Fruit fly (Drosophila melanogaster) whole organism, pupa: Measurements from ENCODE around the gene Nopp140.

Source experiments
- CG10348 ChIP-seq: fragments of 200-800 bp; sonication (Bioruptor generic); IDR thresholded peaks from 2 replicates; pipeline ENCODE4 v1.3.6; 2022; ENCODE audit warnings: missing biosample characterization, missing genetic modification characterization
- CG14655 ChIP-seq: fragments of 200-800 bp; sonication (Bioruptor generic); optimal IDR thresholded peaks from 3 replicates; lab custom pipeline; 2017; ENCODE audit warnings: mild to moderate bottlenecking, missing biosample characterization, missing genetic modification reagents, missing genetic modification characterization
- CG15710 ChIP-seq: fragments of 200-800 bp; sonication (Bioruptor generic); optimal IDR thresholded peaks from 2 replicates; lab custom pipeline; 2018; ENCODE audit warnings: missing biosample characterization, mild to moderate bottlenecking, missing genetic modification characterization, moderate library complexity
- CG17806 ChIP-seq: fragments of 200-800 bp; sonication (Bioruptor generic); optimal IDR thresholded peaks from 2 replicates; lab custom pipeline; 2018; ENCODE audit warnings: missing biosample characterization, mild to moderate bottlenecking, missing genetic modification characterization, moderate library complexity
- CG32121 ChIP-seq: fragments of 200-800 bp; sonication (Bioruptor generic); IDR thresholded peaks from 2 replicates; pipeline ENCODE4 v1.3.6; 2022; ENCODE audit warnings: missing biosample characterization, missing genetic modification characterization
- EcR ChIP-seq: fragments of 200-800 bp; sonication (Bioruptor generic); optimal IDR thresholded peaks from 3 replicates; lab custom pipeline; 2019; ENCODE audit warnings: missing biosample characterization, missing genetic modification characterization, mild to moderate bottlenecking, moderate library complexity, missing genetic modification reagents
- Ets98B ChIP-seq: fragments of 200-800 bp; sonication (Bioruptor generic); IDR thresholded peaks from 2 replicates; pipeline ENCODE4 v1.3.6; 2022; ENCODE audit warnings: missing biosample characterization, missing genetic modification characterization
- Pif1B ChIP-seq: fragments of 200-800 bp; sonication (Bioruptor generic); optimal IDR thresholded peaks from 3 replicates; lab custom pipeline; 2016; ENCODE audit warnings: missing biosample characterization, missing genetic modification characterization
- fd96Ca ChIP-seq: fragments of 200-800 bp; sonication (Bioruptor generic); IDR thresholded peaks from 3 replicates; pipeline ENCODE4 v1.3.6; 2022; ENCODE audit warnings: missing biosample characterization, missing genetic modification characterization

DNA sequence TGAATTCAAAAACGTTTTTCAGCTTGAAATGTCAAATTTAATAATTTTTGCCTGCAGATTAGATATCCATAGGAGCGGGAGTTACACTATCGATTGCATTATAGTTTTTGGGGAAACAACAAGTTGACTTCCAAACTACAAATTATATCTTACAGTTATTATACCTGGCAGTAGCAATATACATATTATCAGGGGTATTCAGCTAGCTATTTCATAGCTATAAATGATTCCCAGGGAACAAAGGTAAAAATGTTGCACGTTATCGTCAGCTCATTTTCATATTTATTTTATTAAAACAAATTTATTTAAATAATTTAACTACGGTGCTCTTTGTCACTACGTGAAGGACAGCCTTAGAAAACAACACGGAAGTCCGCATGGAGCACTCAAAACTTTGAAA is 2.4 kb upstream of the Nopp140 start:
- TF ChIP-seq CG32121 (GFP tag; lab: Robert Waterston, UW) (no peak), EcR (GFP tag; lab: Kevin White, UChicago) (no peak), Ets98B (GFP tag; lab: Robert Waterston, UW) (no peak), CG10348 (GFP tag; lab: Robert Waterston, UW) (no peak), CG17806 (no peak), Pif1B (no peak), CG15710 (tag; lab: Kevin White, UChicago) (no peak), CG14655 (GFP tag; lab: Kevin White, UChicago) (no peak), fd96Ca (GFP tag; lab: Robert Waterston, UW) (no peak)
